Worm (Caenorhabditis elegans) whole organism, young adult: ENCODE results near the gene C01B10.9.
A peak's percentile ranks its signal among the peaks of the same experiment; 100 is the strongest.

Experiments used
- B0035.1 ChIP-seq: sonication (generic microtip); optimal IDR thresholded peaks from 2 replicates; lab custom pipeline; 2016; ENCODE audit warnings: missing genetic modification characterization, mild to moderate bottlenecking, missing compliant biosample characterization, missing genotype, missing genetic modification reagents
- C06A6.2 ChIP-seq: fragments of 200-800 bp; sonication (Bioruptor generic); conservative IDR thresholded peaks from 2 replicates; pipeline ENCODE4 v1.3.6; 2022; ENCODE audit warnings: missing genetic modification characterization, missing compliant biosample characterization
- F23B12.7 ChIP-seq: sonication (generic microtip); optimal IDR thresholded peaks from 2 replicates; lab custom pipeline; 2017; ENCODE audit warnings: missing genetic modification characterization, mild to moderate bottlenecking, missing compliant biosample characterization, antibody characterized with exemption, moderate library complexity; ENCODE audit not compliant: insufficient read depth
- F49E8.2 ChIP-seq: sonication (generic microtip); optimal IDR thresholded peaks from 3 replicates; lab custom pipeline; 2017; ENCODE audit warnings: missing genetic modification characterization, mild to moderate bottlenecking, missing compliant biosample characterization, antibody characterized with exemption, moderate library complexity; ENCODE audit not compliant: insufficient read depth
- F55B11.4 ChIP-seq: sonication (generic microtip); optimal IDR thresholded peaks from 2 replicates; lab custom pipeline; 2016; ENCODE audit warnings: missing compliant biosample characterization, missing genetic modification characterization, borderline replicate concordance; ENCODE audit not compliant: insufficient read depth
- F57A8.1 ChIP-seq: fragments of 200-800 bp; sonication (Bioruptor generic); optimal IDR thresholded peaks from 2 replicates; lab custom pipeline; 2018; ENCODE audit warnings: mild to moderate bottlenecking, missing genetic modification characterization, moderate library complexity, missing compliant biosample characterization
- K11D2.4 ChIP-seq: fragments of 200-800 bp; sonication (Bioruptor generic); IDR thresholded peaks from 2 replicates; pipeline ENCODE4 v1.3.6; 2022; ENCODE audit warnings: missing genetic modification reagents, missing genetic modification characterization, missing compliant biosample characterization
- Y53G8AR.9 ChIP-seq: fragments of 200-800 bp; sonication (Bioruptor generic); conservative IDR thresholded peaks from 2 replicates; pipeline ENCODE4 v1.3.6; 2022; ENCODE audit warnings: missing genetic modification reagents, missing genetic modification characterization, missing compliant biosample characterization
- Y79H2A.3 ChIP-seq: fragments of 200-800 bp; sonication (Bioruptor generic); conservative IDR thresholded peaks from 2 replicates; pipeline ENCODE4 v1.3.6; 2022; ENCODE audit warnings: missing genetic modification reagents, missing genetic modification characterization, missing compliant biosample characterization
- aptf-2 ChIP-seq: fragments of 200-800 bp; sonication (Bioruptor generic); conservative IDR thresholded peaks from 2 replicates; pipeline ENCODE4 v1.3.6; 2022; ENCODE audit warnings: missing genetic modification reagents, missing genetic modification characterization, missing compliant biosample characterization
- aptf-3 ChIP-seq: fragments of 200-800 bp; sonication (Bioruptor generic); IDR thresholded peaks from 2 replicates; pipeline ENCODE4 v1.3.6; 2022; ENCODE audit warnings: missing genetic modification characterization, missing compliant biosample characterization
- attf-3 ChIP-seq: fragments of 200-800 bp; sonication (Bioruptor generic); conservative IDR thresholded peaks from 2 replicates; pipeline ENCODE4 v1.3.6; 2022; ENCODE audit warnings: missing genetic modification reagents, missing genetic modification characterization, missing compliant biosample characterization
- attf-5 ChIP-seq: fragments of 200-800 bp; sonication (Bioruptor generic); optimal IDR thresholded peaks from 2 replicates; lab custom pipeline; 2018; ENCODE audit warnings: mild to moderate bottlenecking, missing genetic modification characterization, missing compliant biosample characterization
- bed-1 ChIP-seq: fragments of 200-800 bp; sonication (Bioruptor generic); IDR thresholded peaks from 2 replicates; pipeline ENCODE4 v1.3.6; 2022; ENCODE audit warnings: missing genetic modification reagents, missing genetic modification characterization, missing compliant biosample characterization
- bed-2 ChIP-seq: fragments of 200-800 bp; sonication (Bioruptor generic); IDR thresholded peaks from 2 replicates; pipeline ENCODE4 v1.3.6; 2022; ENCODE audit warnings: missing genetic modification reagents, missing genetic modification characterization, missing compliant biosample characterization
- ceh-27 ChIP-seq: fragments of 200-800 bp; sonication (Bioruptor generic); optimal IDR thresholded peaks from 2 replicates; lab custom pipeline; 2018; ENCODE audit warnings: mild to moderate bottlenecking, missing genetic modification characterization, moderate library complexity, missing compliant biosample characterization
- die-1 ChIP-seq: sonication (generic microtip); optimal IDR thresholded peaks from 2 replicates; lab custom pipeline; 2016; ENCODE audit warnings: missing genotype, mild to moderate bottlenecking, missing genetic modification characterization, missing compliant biosample characterization
- dox-1 ChIP-seq: fragments of 200-800 bp; sonication (Bioruptor generic); IDR thresholded peaks from 2 replicates; pipeline ENCODE4 v1.3.6; 2022; ENCODE audit warnings: missing genetic modification reagents, missing genetic modification characterization, missing compliant biosample characterization
- egl-44 ChIP-seq: fragments of 200-800 bp; sonication (Bioruptor generic); IDR thresholded peaks from 2 replicates; pipeline ENCODE4 v1.3.6; 2022; ENCODE audit warnings: missing genetic modification reagents, missing genetic modification characterization, missing compliant biosample characterization
- fkh-3 ChIP-seq: sonication (generic microtip); optimal IDR thresholded peaks from 2 replicates; lab custom pipeline; 2016; ENCODE audit warnings: mild to moderate bottlenecking, missing genetic modification characterization, missing compliant biosample characterization
- hlh-12 ChIP-seq: sonication (generic microtip); optimal IDR thresholded peaks from 2 replicates; lab custom pipeline; 2016; ENCODE audit warnings: missing genetic modification characterization, missing compliant biosample characterization
- hmg-20 ChIP-seq: fragments of 200-800 bp; sonication (Bioruptor generic); IDR thresholded peaks from 2 replicates; pipeline ENCODE4 v1.3.6; 2022; ENCODE audit warnings: missing genetic modification reagents, missing genetic modification characterization, missing compliant biosample characterization
- let-526 ChIP-seq: fragments of 200-800 bp; sonication (Bioruptor generic); IDR thresholded peaks from 2 replicates; pipeline ENCODE4 v1.3.6; 2022; ENCODE audit warnings: missing genetic modification reagents, missing genetic modification characterization, missing compliant biosample characterization
- let-607 ChIP-seq, 2 experiments: fragments of 200-800 bp in 1 of 2; sonication (Bioruptor generic) in 1 of 2; sonication (generic microtip) in 1 of 2; optimal IDR thresholded peaks; 2 replicates each; lab custom pipeline; 2016 to 2018; ENCODE audit warnings: mild to moderate bottlenecking in 2 of 2, missing compliant biosample characterization in 2 of 2, missing genetic modification characterization in 2 of 2, moderate library complexity in 2 of 2, missing genotype in 1 of 2
- lin-26 ChIP-seq: fragments of 200-800 bp; sonication (Bioruptor generic); IDR thresholded peaks from 2 replicates; pipeline ENCODE4 v1.3.6; 2022; ENCODE audit warnings: missing genetic modification reagents, missing genetic modification characterization, missing compliant biosample characterization
- lir-1 ChIP-seq: fragments of 200-800 bp; sonication (Bioruptor generic); conservative IDR thresholded peaks from 2 replicates; pipeline ENCODE4 v1.3.6; 2022; ENCODE audit warnings: missing genetic modification reagents, missing genetic modification characterization, missing compliant biosample characterization
- madf-6 ChIP-seq: fragments of 200-800 bp; sonication (Bioruptor generic); IDR thresholded peaks from 2 replicates; pipeline ENCODE4 v1.3.6; 2022; ENCODE audit warnings: missing genetic modification reagents, missing genetic modification characterization, missing compliant biosample characterization
- madf-8 ChIP-seq: fragments of 200-800 bp; sonication (Bioruptor generic); conservative IDR thresholded peaks from 2 replicates; pipeline ENCODE4 v1.3.6; 2022; ENCODE audit warnings: missing genetic modification reagents, missing genetic modification characterization, missing compliant biosample characterization
- mcd-1 ChIP-seq: fragments of 200-800 bp; sonication (Bioruptor generic); IDR thresholded peaks from 2 replicates; pipeline ENCODE4 v1.3.6; 2022; ENCODE audit warnings: missing genetic modification reagents, missing genetic modification characterization, missing compliant biosample characterization
- mel-28 ChIP-seq: sonication (generic microtip); optimal IDR thresholded peaks from 2 replicates; lab custom pipeline; 2016; ENCODE audit warnings: borderline replicate concordance, mild to moderate bottlenecking, missing genetic modification characterization, missing compliant biosample characterization
- mes-4 ChIP-seq: sonication (generic microtip); optimal IDR thresholded peaks from 2 replicates; lab custom pipeline; 2016; ENCODE audit warnings: missing genotype, missing genetic modification characterization, missing compliant biosample characterization
- mxl-1 ChIP-seq: sonication (generic microtip); optimal IDR thresholded peaks from 2 replicates; lab custom pipeline; 2016; ENCODE audit warnings: missing genetic modification characterization, missing compliant biosample characterization
- repo-1 ChIP-seq: sonication (generic microtip); optimal IDR thresholded peaks from 2 replicates; lab custom pipeline; 2017; ENCODE audit warnings: mild to moderate bottlenecking, missing genetic modification characterization, missing compliant biosample characterization
- rpc-1 ChIP-seq, 2 experiments: fragments of 150-350 bp in 1 of 2; sonication (generic microtip) in 1 of 2; optimal IDR thresholded peaks; 2 replicates each; lab custom pipeline; 2014 to 2018; ENCODE audit warnings: missing biosample characterization in 1 of 2, missing genetic modification characterization in 1 of 2, missing genetic modification reagents in 1 of 2, missing genotype in 1 of 2
- sea-2 ChIP-seq: fragments of 200-800 bp; sonication (Bioruptor generic); IDR thresholded peaks from 2 replicates; pipeline ENCODE4 v1.3.6; 2022; ENCODE audit warnings: missing genetic modification characterization, missing compliant biosample characterization
- snpc-1.1 ChIP-seq: sonication (generic microtip); optimal IDR thresholded peaks from 2 replicates; lab custom pipeline; 2017; ENCODE audit warnings: missing genetic modification characterization, mild to moderate bottlenecking, missing compliant biosample characterization, antibody characterized with exemption, moderate library complexity, missing genotype, missing genetic modification reagents; ENCODE audit not compliant: insufficient read depth
- snpc-1.3 ChIP-seq: sonication (generic microtip); optimal IDR thresholded peaks from 2 replicates; lab custom pipeline; 2017; ENCODE audit warnings: missing genetic modification characterization, mild to moderate bottlenecking, missing compliant biosample characterization, antibody characterized with exemption, moderate library complexity, missing genotype, missing genetic modification reagents; ENCODE audit not compliant: insufficient read depth
- sptf-2 ChIP-seq: fragments of 200-800 bp; sonication (Bioruptor generic); optimal IDR thresholded peaks from 2 replicates; lab custom pipeline; 2018; ENCODE audit warnings: mild to moderate bottlenecking, missing genetic modification characterization, missing compliant biosample characterization
- tbp1 ChIP-seq: fragments of 200-800 bp; sonication (Bioruptor generic); optimal IDR thresholded peaks from 2 replicates; lab custom pipeline; 2018; ENCODE audit warnings: mild to moderate bottlenecking, missing genetic modification characterization, missing compliant biosample characterization
- tbx-9 ChIP-seq: sonication (generic microtip); optimal IDR thresholded peaks from 2 replicates; lab custom pipeline; 2016; ENCODE audit warnings: borderline replicate concordance, missing genetic modification characterization, inconsistent platforms, missing compliant biosample characterization
- unc-130 ChIP-seq: sonication (generic microtip); optimal IDR thresholded peaks from 2 replicates; lab custom pipeline; 2016; ENCODE audit warnings: missing genetic modification reagents, missing genetic modification characterization, missing compliant biosample characterization
- xnd-1 ChIP-seq: sonication (generic microtip); optimal IDR thresholded peaks from 2 replicates; lab custom pipeline; 2016; ENCODE audit warnings: missing genotype, missing genetic modification reagents, missing genetic modification characterization, missing compliant biosample characterization
- ztf-26 ChIP-seq: sonication (generic microtip); optimal IDR thresholded peaks from 2 replicates; lab custom pipeline; 2017; ENCODE audit warnings: missing genetic modification characterization, missing compliant biosample characterization
- ztf-28 ChIP-seq: fragments of 200-800 bp; sonication (Bioruptor generic); IDR thresholded peaks from 2 replicates; pipeline ENCODE4 v1.3.6; 2022; ENCODE audit warnings: missing genetic modification reagents, missing genetic modification characterization, missing compliant biosample characterization
- ztf-3 ChIP-seq: fragments of 200-800 bp; sonication (Bioruptor generic); optimal IDR thresholded peaks from 2 replicates; lab custom pipeline; 2018; ENCODE audit warnings: mild to moderate bottlenecking, missing genetic modification characterization, missing compliant biosample characterization

C01B10.9 gene

DNA sequence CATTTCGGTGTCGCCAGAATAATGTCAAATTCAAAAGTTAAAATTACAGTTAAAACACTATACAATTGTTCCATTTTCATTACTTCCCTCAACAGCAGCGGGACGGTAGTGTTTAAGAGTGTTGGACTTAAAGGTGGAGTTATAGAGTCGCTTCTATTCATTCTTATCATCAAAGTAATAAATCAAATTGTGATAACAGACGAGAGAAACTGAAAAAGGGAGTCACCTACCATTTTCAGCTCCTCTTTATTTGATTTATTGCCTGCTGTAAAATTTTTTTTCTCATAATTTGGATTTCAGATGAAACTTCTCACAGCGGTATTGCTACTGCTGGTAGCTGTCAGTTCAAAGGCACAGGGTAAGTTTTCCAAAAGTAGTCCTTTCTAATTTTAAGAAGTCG lies 7.9 kb downstream of the C01B10.9 start, which contains the start of gene C01B10.6:
C01B10.6 (plus strand) TSS at position 301 of the 400 bp plus-strand sequence.
- TF ChIP-seq aptf-3 (GFP tag; lab: Robert Waterston, UW) (no peak), sea-2 (GFP tag; lab: Robert Waterston, UW) (no peak), let-526 (no peak), F23B12.7 (tag; lab: Kevin White, UChicago) (no peak), repo-1 (tag; lab: Kevin White, UChicago) (no peak), lin-26 (GFP tag; lab: Robert Waterston, UW) (no peak), mxl-1 (tag; lab: Kevin White, UChicago) (no peak), hlh-12 (tag; lab: Kevin White, UChicago) (no peak), ztf-3 (GFP tag; lab: Kevin White, UChicago) (no peak), Y53G8AR.9 (GFP tag; lab: Robert Waterston, UW) (no peak), hmg-20 (GFP tag; lab: Robert Waterston, UW) (no peak), let-607 (tag; optimal IDR thresholded peaks at IDR 0.05; lab: Kevin White, UChicago) (no peak), Y79H2A.3 (GFP tag; lab: Robert Waterston, UW) (no peak), die-1 (tag; lab: Kevin White, UChicago) (no peak), B0035.1 (tag; lab: Kevin White, UChicago) (no peak), tbx-9 (no peak), attf-3 (GFP tag; lab: Robert Waterston, UW) (no peak)

- no peak for TF ChIP-seq rpc-1 (optimal IDR thresholded peaks at IDR 0.05; lab: Kevin White, UChicago)
- TF ChIP-seq rpc-1 (tag; optimal IDR thresholded peaks at IDR 0.05; lab: Kevin White, UChicago) = no peak
- peak; percentile 28; the same call in 1 of the 2 replicates for TF ChIP-seq mcd-1 (GFP tag; lab: Robert Waterston, UW)
- no peak for TF ChIP-seq C06A6.2 (GFP tag; lab: Robert Waterston, UW)
- no peak for TF ChIP-seq bed-1 (GFP tag; lab: Robert Waterston, UW)
- peak; percentile 43 for TF ChIP-seq ceh-27 (GFP tag; lab: Kevin White, UChicago)
- TF ChIP-seq snpc-1.1 (tag; lab: Kevin White, UChicago) = no peak
- no peak for TF ChIP-seq tbp1
- TF ChIP-seq sptf-2 (GFP tag; lab: Kevin White, UChicago) = no peak
- no peak for TF ChIP-seq bed-2 (GFP tag; lab: Robert Waterston, UW)
- no peak for TF ChIP-seq repo-1 (tag; lab: Kevin White, UChicago)
- no peak for TF ChIP-seq fkh-3 (tag; lab: Kevin White, UChicago)
- no peak for TF ChIP-seq xnd-1
- TF ChIP-seq F57A8.1 (GFP tag; lab: Kevin White, UChicago) = no peak
- TF ChIP-seq hmg-20 (GFP tag; lab: Robert Waterston, UW) = no peak
- TF ChIP-seq ztf-28 (GFP tag; lab: Robert Waterston, UW) = no peak
- peak; percentile 17 for TF ChIP-seq attf-5 (GFP tag; lab: Kevin White, UChicago)
- no peak for TF ChIP-seq mes-4 (tag; lab: Kevin White, UChicago)
- no peak for TF ChIP-seq madf-6
- no peak for TF ChIP-seq egl-44 (GFP tag; lab: Robert Waterston, UW)
- TF ChIP-seq lir-1 (GFP tag; lab: Robert Waterston, UW) = no peak
- TF ChIP-seq dox-1 (GFP tag; lab: Robert Waterston, UW) = no peak
- no peak for TF ChIP-seq snpc-1.3 (tag; lab: Kevin White, UChicago)
- no peak for TF ChIP-seq unc-130 (GFP tag; lab: Kevin White, UChicago)
- TF ChIP-seq F55B11.4 = no peak
- TF ChIP-seq aptf-2 (GFP tag; lab: Robert Waterston, UW) = no peak
- TF ChIP-seq mel-28 = no peak
- no peak for TF ChIP-seq ztf-26 (tag; lab: Kevin White, UChicago)
- TF ChIP-seq K11D2.4 (GFP tag; lab: Robert Waterston, UW) = no peak
- TF ChIP-seq F49E8.2 (tag; lab: Kevin White, UChicago) = no peak
- TF ChIP-seq madf-8 = no peak
- TF ChIP-seq B0035.1 (tag; lab: Kevin White, UChicago) = no peak
Measured at ce11 chrIV:6645867-6646655, 14.0 kb downstream of the C01B10.9 start, which contains the start of gene hil-7. hil-7 (plus strand) TSS chrIV:6646312.
